Worm (Caenorhabditis elegans) whole organism, midembryonic: ENCODE measurements around the gene Y71H2B.8.
"Not testable (repeated sequence)": the region's sequence is repeated elsewhere in the genome, so short reads cannot be mapped to it uniquely, and the experiment has no call there.

Source experiments
- T22C8.4 ChIP-seq: fragments of 200-800 bp; sonication (Bioruptor generic); IDR thresholded peaks from 2 replicates; pipeline ENCODE4 v1.3.6; 2022; ENCODE audit warnings: missing genetic modification characterization, missing compliant biosample characterization
- cog-1 ChIP-seq: sonication (generic microtip); optimal IDR thresholded peaks from 2 replicates; lab custom pipeline; 2016; ENCODE audit warnings: missing genetic modification characterization, missing compliant biosample characterization
- flt-1 ChIP-seq: fragments of 200-800 bp; sonication (Bioruptor generic); IDR thresholded peaks from 2 replicates; pipeline ENCODE4 v1.3.6; 2022; ENCODE audit warnings: missing genetic modification characterization, missing compliant biosample characterization
- klf-2 ChIP-seq: fragments of 200-800 bp; sonication (Bioruptor generic); conservative IDR thresholded peaks from 2 replicates; pipeline ENCODE4 v1.3.6; 2022; ENCODE audit warnings: missing genetic modification reagents, missing genetic modification characterization, missing compliant biosample characterization
- med-1 ChIP-seq: sonication (generic microtip); optimal IDR thresholded peaks from 2 replicates; lab custom pipeline; 2017; ENCODE audit warnings: missing genetic modification characterization, mild to moderate bottlenecking, missing compliant biosample characterization, antibody characterized with exemption, missing genetic modification reagents; ENCODE audit not compliant: insufficient read depth
- ref-1 ChIP-seq: fragments of 200-800 bp; sonication (Bioruptor generic); conservative IDR thresholded peaks from 2 replicates; pipeline ENCODE4 v1.3.6; 2022; ENCODE audit warnings: missing genetic modification reagents, missing genetic modification characterization, missing compliant biosample characterization
- tab-1 ChIP-seq: fragments of 200-800 bp; sonication (Bioruptor generic); IDR thresholded peaks from 2 replicates; pipeline ENCODE4 v1.3.6; 2022; ENCODE audit warnings: missing genetic modification characterization, missing compliant biosample characterization
- ztf-23 ChIP-seq: fragments of 200-800 bp; sonication (Bioruptor generic); IDR thresholded peaks from 2 replicates; pipeline ENCODE4 v1.3.6; 2022; ENCODE audit warnings: missing genetic modification reagents, missing genetic modification characterization, missing compliant biosample characterization
- ztf-29 ChIP-seq: fragments of 200-800 bp; sonication (Bioruptor generic); IDR thresholded peaks from 2 replicates; pipeline ENCODE4 v1.3.6; 2022; ENCODE audit warnings: missing genetic modification reagents, missing genetic modification characterization, missing compliant biosample characterization

Y71H2B.8 gene

DNA sequence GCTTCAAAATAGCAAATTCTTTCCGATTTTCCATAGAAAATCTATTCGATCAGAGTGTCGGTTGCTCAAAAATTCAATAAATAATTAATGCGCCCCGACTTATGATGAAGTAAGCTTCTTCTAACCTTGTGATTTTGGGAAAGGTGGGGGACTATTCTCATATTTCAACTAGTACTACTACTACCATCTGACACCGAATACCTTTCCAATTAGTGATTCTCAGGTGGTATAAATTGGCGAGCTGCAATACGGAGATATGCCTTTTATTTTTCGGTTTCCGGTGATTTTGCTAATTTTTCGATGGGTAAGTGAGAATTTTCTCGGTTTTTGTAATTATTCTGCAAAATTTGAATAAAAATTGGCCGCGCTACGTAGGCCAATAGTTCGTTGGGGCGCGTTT lies 17.7 kb upstream of the Y71H2B.8 start, which contains the start of gene nhr-239:
Gene nhr-239, plus strand, starts transcription at position 301 of the 400 bp plus-strand sequence.
- no peak for TF ChIP-seq med-1 (GFP tag; lab: Kevin White, UChicago)
- no peak for TF ChIP-seq cog-1 (tag; lab: Kevin White, UChicago)
- no peak for TF ChIP-seq T22C8.4 (GFP tag; lab: Robert Waterston, UW)
- TF ChIP-seq klf-2 (GFP tag; lab: Robert Waterston, UW) = no peak
- no peak for TF ChIP-seq ref-1 (GFP tag; lab: Robert Waterston, UW)
- TF ChIP-seq ztf-23 = no peak
- TF ChIP-seq tab-1 (GFP tag; lab: Robert Waterston, UW) = no peak
- no peak for TF ChIP-seq ztf-29 (GFP tag; lab: Robert Waterston, UW)
- no peak for TF ChIP-seq flt-1 (GFP tag; lab: Robert Waterston, UW)

DNA sequence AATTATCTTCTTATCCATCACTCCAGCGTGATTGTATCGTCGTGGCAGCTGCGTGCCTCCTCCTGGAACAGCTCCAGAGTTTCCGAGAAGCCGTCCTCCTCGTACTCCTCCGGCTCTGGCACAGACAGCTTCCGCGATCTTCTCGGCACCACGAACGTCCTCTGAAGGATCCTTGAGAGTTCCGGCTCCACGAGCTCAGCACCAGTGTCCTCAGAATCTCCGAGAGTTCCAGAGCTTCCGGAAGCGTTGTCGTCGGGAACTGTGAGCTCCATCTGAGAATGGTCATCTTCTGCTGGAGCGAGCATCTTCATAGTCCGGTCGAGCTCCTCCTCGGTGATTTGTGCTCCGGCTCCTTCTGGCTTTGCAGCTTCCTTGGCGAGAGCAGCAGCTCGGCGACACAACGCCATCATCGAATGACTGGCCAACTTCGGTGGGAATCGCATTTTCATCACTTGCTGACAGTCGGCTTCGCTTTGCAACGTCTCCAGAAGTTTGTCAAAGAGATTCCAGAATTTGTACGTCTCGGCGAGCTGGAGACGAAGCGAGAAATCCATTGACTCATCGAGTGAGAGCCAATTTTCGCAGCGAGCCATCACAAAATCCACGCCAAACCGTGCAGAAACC lies 15.9 kb upstream of the Y71H2B.8 start:
- no peak for TF ChIP-seq ztf-29 (GFP tag; lab: Robert Waterston, UW)
- no peak for TF ChIP-seq ztf-23
- TF ChIP-seq tab-1 (GFP tag; lab: Robert Waterston, UW) = no peak
- no peak for TF ChIP-seq ref-1 (GFP tag; lab: Robert Waterston, UW)
- TF ChIP-seq klf-2 (GFP tag; lab: Robert Waterston, UW) = no peak
- TF ChIP-seq T22C8.4 (GFP tag; lab: Robert Waterston, UW) = no peak
- TF ChIP-seq flt-1 (GFP tag; lab: Robert Waterston, UW) = no peak
- TF ChIP-seq cog-1 (tag; lab: Kevin White, UChicago) = no peak
- no peak for TF ChIP-seq med-1 (GFP tag; lab: Kevin White, UChicago)

DNA sequence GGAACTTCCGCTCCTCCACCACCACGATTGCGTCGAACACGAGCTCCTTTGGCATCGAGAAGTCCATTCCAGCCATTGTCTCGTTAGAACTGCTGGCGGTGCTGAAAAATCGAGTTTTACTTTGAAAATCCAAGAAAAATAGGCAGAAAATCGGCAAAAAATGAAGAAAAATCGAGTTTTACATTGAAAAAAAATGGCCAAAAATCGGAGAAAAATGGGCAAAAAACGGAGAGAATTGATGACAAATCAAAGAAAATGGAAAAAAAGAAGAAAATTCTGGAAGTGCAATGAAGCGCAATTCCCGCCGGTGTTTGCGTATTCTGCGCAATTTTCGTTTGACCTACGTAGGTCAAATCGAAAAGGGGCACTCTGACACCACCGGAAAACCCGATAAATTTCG lies 15.2 kb upstream of the Y71H2B.8 start, which contains the start of gene Y54F10AM.11:
Gene Y54F10AM.11, minus strand, starts transcription at position 101 of the 400 bp plus-strand sequence.
- TF ChIP-seq tab-1 (GFP tag; lab: Robert Waterston, UW); flt-1 (GFP tag; lab: Robert Waterston, UW); ztf-23: not testable (repeated sequence)

DNA sequence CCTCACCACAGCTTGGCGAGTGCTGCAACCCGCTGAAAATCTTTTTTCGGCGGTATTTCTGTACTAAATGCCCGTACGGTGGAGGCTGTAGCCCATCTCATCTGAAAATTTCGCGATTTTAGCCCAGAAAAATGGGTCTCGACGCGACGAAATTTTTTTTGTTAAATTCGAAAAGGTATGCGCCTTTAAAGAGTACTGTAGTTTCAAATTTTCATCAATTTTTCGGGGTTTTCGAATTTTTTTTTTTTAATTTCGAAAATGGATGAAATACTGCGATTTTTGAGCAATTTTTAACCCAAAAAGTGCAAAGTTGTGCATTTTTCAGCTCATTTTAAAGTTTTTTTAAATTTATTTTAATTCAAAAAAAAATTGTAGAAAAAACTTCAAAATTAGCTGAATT lies 7.6 kb upstream of the Y71H2B.8 start, which contains the start of gene Y54F10AR.2:
Gene Y54F10AR.2, minus strand, starts transcription at position 101 of the 400 bp plus-strand sequence.
- no peak for TF ChIP-seq ztf-29 (GFP tag; lab: Robert Waterston, UW)
- TF ChIP-seq ref-1 (GFP tag; lab: Robert Waterston, UW) = no peak
- no peak for TF ChIP-seq flt-1 (GFP tag; lab: Robert Waterston, UW)
- no peak for TF ChIP-seq T22C8.4 (GFP tag; lab: Robert Waterston, UW)
- no peak for TF ChIP-seq med-1 (GFP tag; lab: Kevin White, UChicago)

DNA sequence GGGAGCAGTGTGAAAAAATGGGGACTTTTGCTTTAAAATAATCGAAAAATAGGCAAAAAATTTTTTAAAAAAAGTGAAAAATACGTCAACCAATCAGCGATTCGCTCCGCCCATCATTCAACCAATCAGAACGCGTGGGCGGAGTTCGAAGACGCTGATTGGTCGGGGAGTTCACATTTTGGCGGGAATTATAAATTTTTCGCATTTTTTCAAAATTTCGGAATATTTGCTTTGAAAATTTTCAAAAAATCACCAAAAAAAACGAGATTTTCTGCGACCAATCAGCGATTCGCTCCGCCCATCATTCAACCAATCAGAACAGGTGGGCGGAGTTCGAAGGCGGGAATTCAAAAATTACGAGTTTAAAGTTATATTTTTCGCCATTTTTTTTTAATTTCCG lies 6.7 kb upstream of the Y71H2B.8 start:
- no peak for TF ChIP-seq tab-1 (GFP tag; lab: Robert Waterston, UW)
- TF ChIP-seq med-1 (GFP tag; lab: Kevin White, UChicago) = no peak
- no peak for TF ChIP-seq ztf-23
- TF ChIP-seq ref-1 (GFP tag; lab: Robert Waterston, UW) = no peak
- TF ChIP-seq ztf-29 (GFP tag; lab: Robert Waterston, UW) = no peak
- TF ChIP-seq cog-1 (tag; lab: Kevin White, UChicago) = no peak
- TF ChIP-seq klf-2 (GFP tag; lab: Robert Waterston, UW) = no peak
- no peak for TF ChIP-seq T22C8.4 (GFP tag; lab: Robert Waterston, UW)
- TF ChIP-seq flt-1 (GFP tag; lab: Robert Waterston, UW) = no peak

DNA sequence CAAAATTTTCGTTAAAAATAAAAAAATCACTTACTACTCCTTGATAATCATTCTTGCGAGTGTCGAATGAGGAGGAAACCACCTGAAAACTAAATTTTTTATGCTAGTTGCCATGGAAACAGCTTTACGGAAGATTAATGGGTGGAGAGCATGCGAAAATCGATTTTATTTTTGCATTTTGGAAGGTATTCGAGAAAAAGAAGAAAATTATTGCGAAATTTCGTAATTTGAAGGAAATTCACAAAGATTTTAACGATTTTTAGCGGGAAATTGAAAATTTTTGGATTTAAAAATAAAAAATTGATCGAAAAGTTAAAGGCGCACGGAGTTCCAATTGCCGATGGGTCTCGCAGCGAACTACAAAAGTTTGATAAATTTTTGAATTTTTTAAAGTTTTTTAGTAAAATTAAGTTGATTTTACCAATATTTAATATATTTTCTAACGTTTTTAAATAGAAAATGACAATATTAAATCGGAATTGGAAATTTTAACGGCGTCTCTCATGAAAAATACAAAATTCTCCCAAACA lies 3.4 kb upstream of the Y71H2B.8 start, which contains the start of gene Y54F10AR.1:
Gene Y54F10AR.1, minus strand, starts transcription at position 51 of the 530 bp plus-strand sequence.
- no peak for TF ChIP-seq klf-2 (GFP tag; lab: Robert Waterston, UW)
- no peak for TF ChIP-seq flt-1 (GFP tag; lab: Robert Waterston, UW)
- TF ChIP-seq ztf-23 = no peak
- no peak for TF ChIP-seq tab-1 (GFP tag; lab: Robert Waterston, UW)
- TF ChIP-seq cog-1 (tag; lab: Kevin White, UChicago) = no peak
- no peak for TF ChIP-seq med-1 (GFP tag; lab: Kevin White, UChicago)
- TF ChIP-seq T22C8.4 (GFP tag; lab: Robert Waterston, UW) = no peak
- TF ChIP-seq ztf-29 (GFP tag; lab: Robert Waterston, UW) = no peak
- TF ChIP-seq ref-1 (GFP tag; lab: Robert Waterston, UW) = no peak

DNA sequence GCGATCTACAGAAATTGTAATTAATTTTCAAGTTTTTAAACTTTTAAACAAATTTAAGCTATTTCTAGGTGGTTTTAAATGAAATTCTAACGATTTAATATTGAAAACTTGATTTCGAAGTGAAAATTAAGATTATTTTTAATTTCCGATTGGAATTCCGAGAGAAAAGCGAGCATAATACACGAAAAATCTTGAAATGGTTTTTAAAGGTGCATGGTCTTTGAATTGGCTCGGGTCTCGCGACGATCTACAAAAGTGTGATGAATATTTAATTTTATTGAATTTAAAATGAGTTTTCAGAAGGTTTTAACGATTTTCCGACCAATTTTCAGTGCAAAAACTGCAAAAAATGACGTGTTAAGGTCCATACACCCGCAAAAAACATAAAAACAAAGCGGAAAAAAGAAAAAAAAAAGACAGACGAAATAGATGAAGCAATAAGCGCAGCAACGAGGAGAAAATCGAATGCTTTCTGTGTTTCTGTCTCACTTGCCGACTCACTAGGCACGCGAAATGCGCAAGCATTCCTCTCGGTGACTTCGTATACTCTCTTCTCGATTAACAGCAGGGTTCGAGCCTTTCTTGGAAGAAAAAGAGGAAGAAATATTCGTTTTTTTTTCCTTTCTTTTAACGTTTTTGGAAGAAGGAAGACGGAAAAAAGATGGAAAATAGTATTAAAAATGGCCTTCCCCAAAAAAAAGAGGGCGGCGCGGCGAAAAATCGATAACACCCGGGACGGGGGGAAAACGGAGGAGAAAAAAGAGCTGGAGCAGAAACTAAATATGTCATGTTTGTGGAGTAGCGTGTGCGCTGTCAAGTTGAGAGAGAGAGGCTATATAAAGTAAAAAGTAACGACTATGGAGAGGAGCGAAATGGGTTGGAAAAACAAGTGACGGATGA lies 2.5 kb upstream of the Y71H2B.8 start:
- TF ChIP-seq ref-1 (GFP tag; lab: Robert Waterston, UW) (no peak), cog-1 (tag; lab: Kevin White, UChicago) (peak; percentile 34), tab-1 (GFP tag; lab: Robert Waterston, UW) (peak; percentile 63; the same call in 1 of the 2 replicates), klf-2 (GFP tag; lab: Robert Waterston, UW) (no peak), ztf-23 (0 out of 2 replicates have a peak, but pooled peaks have one; percentile 58), T22C8.4 (GFP tag; lab: Robert Waterston, UW) (peak; percentile 78), flt-1 (GFP tag; lab: Robert Waterston, UW) (peak; percentile 52; the same call in 1 of the 2 replicates)

DNA sequence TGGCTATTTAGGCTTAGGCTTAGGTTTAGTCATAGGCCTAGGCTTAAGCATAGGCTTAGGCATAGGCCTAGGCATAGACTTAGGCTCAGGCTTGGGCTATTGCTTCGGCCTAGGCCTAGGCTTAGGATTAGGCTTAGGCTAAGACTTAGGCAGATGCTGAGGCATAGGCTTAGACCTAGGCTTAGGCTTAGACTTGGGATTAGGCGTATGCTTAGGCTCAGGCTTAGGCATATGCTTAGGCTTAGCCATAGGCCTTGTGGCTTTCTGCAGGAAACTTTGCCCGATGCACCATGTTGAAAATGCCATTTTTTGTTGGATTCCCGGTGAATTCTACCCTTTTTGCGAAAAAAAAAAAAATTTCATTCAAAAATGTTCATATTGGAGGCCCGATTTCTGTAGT lies 1.1 kb upstream of the Y71H2B.8 start:
- no peak for TF ChIP-seq cog-1 (tag; lab: Kevin White, UChicago)

DNA sequence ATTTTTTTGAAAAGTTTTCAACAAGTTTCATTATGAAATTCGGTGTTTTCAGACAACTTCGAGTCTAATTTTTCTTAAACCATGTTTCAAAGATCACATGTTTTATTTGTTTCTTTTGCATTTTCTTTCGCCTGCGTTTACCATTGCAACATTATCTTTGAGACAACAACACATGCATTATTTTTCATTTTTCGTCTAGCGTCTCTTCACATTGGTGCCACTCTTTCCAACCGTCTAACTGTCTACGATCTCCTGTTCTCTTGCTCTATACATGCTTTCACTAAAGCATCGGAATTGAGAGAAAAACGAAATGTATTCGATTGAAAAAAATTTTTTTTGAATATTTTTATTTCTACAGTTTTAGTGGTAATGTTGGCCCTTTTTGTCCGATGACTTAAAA lies 530 bp upstream of the Y71H2B.8 start:
- TF ChIP-seq T22C8.4 (GFP tag; lab: Robert Waterston, UW) (no peak), cog-1 (tag; lab: Kevin White, UChicago) (peak; percentile 40), med-1 (GFP tag; lab: Kevin White, UChicago) (no peak), ztf-23 (no peak), tab-1 (GFP tag; lab: Robert Waterston, UW) (no peak)
